Worm (Caenorhabditis elegans): ENCODE results near the gene str-247.

ce11 chrV:3905841-3906240, 48.0 kb upstream of the str-247 start, which contains the start of gene nhr-156:
- TF ChIP-seq aly-2 (tag; optimal IDR thresholded peaks at IDR 0.05) (no peak), F49E8.2 (tag; optimal IDR thresholded peaks at IDR 0.05; ENCODE audit: borderline replicate concordance) (no peak), nhr-77 (tag; optimal IDR thresholded peaks at IDR 0.05) (no peak), Y105C5A.15 (GFP tag; IDR thresholded peaks at IDR 0.05) (no peak), cey-2 (tag; optimal IDR thresholded peaks at IDR 0.05; ENCODE audit: borderline replicate concordance, insufficient read depth) (no peak), nhr-6 (tag; optimal IDR thresholded peaks at IDR 0.05) (no peak), lin-13 (GFP tag; optimal IDR thresholded peaks at IDR 0.05) (no peak), egl-43 (GFP tag; IDR thresholded peaks at IDR 0.05) (no peak), daf-12 (tag; optimal IDR thresholded peaks at IDR 0.05) (no peak)
